Worm (Caenorhabditis elegans) whole organism, L4 larva: ENCODE data around the gene F54B11.11.

Experiments used
- F37D6.2 ChIP-seq: sonication (generic microtip); optimal IDR thresholded peaks from 2 replicates; lab custom pipeline; 2016; ENCODE audit warnings: mild to moderate bottlenecking, missing genetic modification characterization, missing compliant biosample characterization
- F49E8.2 ChIP-seq: sonication (generic microtip); optimal IDR thresholded peaks from 2 replicates; lab custom pipeline; 2016; ENCODE audit warnings: missing compliant biosample characterization, mild to moderate bottlenecking, missing genetic modification characterization, borderline replicate concordance
- Y105C5A.15 ChIP-seq: fragments of 200-800 bp; sonication (Bioruptor generic); IDR thresholded peaks from 2 replicates; pipeline ENCODE4 v1.3.6; 2022; ENCODE audit warnings: missing genetic modification characterization, missing compliant biosample characterization
- ZK546.5 ChIP-seq, 2 experiments: sonication (generic microtip); optimal IDR thresholded peaks; 2 replicates each; lab custom pipeline; 2017; ENCODE audit warnings: missing biosample characterization in 2 of 2, missing genetic modification characterization in 2 of 2
- aha-1 ChIP-seq: fragments of 150-350 bp; peaks from one replicate; lab custom pipeline; 2014; ENCODE audit warnings: missing biosample characterization, missing genetic modification characterization
- attf-4 ChIP-seq: sonication (generic microtip); optimal IDR thresholded peaks from 3 replicates; lab custom pipeline; 2017; ENCODE audit warnings: missing biosample characterization, missing genetic modification characterization
- ceh-20 ChIP-seq: fragments of 200-800 bp; sonication (Bioruptor generic); IDR thresholded peaks from 2 replicates; pipeline ENCODE4 v1.3.6; 2022; ENCODE audit warnings: missing genetic modification reagents, missing genetic modification characterization, missing compliant biosample characterization
- daf-16 ChIP-seq, 3 experiments: sonication (generic microtip); optimal IDR thresholded peaks; 2 replicates each; lab custom pipeline; 2016 to 2017; ENCODE audit warnings: missing genetic modification characterization in 3 of 3, missing genetic modification reagents in 3 of 3, mild to moderate bottlenecking in 2 of 3, missing compliant biosample characterization in 2 of 3, missing biosample characterization in 1 of 3, moderate library complexity in 1 of 3
- dmd-9 ChIP-seq: fragments of 200-800 bp; sonication (Bioruptor generic); IDR thresholded peaks from 2 replicates; pipeline ENCODE4 v1.3.6; 2022; ENCODE audit warnings: missing genetic modification reagents, missing genetic modification characterization, missing compliant biosample characterization
- fkh-10 ChIP-seq: fragments of 150-350 bp; optimal IDR thresholded peaks from 2 replicates; lab custom pipeline; 2014; ENCODE audit warnings: missing biosample characterization, missing genetic modification reagents, missing genetic modification characterization
- jun-1 ChIP-seq: fragments of 150-350 bp; optimal IDR thresholded peaks from 2 replicates; lab custom pipeline; 2014; ENCODE audit warnings: missing biosample characterization, missing genetic modification reagents, missing genetic modification characterization
- lin-29 ChIP-seq: fragments of 200-800 bp; sonication (Bioruptor generic); IDR thresholded peaks from 2 replicates; pipeline ENCODE4 v1.3.6; 2022; ENCODE audit warnings: missing genetic modification reagents, missing genetic modification characterization, missing compliant biosample characterization
- lir-3 ChIP-seq: sonication (generic microtip); optimal IDR thresholded peaks from 2 replicates; lab custom pipeline; 2016; ENCODE audit warnings: mild to moderate bottlenecking, missing genetic modification characterization, missing compliant biosample characterization
- mep-1 ChIP-seq: fragments of 150-350 bp; sonication (generic microtip); optimal IDR thresholded peaks from 3 replicates; lab custom pipeline; 2014; ENCODE audit warnings: missing biosample characterization, missing genetic modification characterization
- nhr-11 ChIP-seq: fragments of 150-350 bp; optimal IDR thresholded peaks from 2 replicates; lab custom pipeline; 2014; ENCODE audit warnings: missing biosample characterization, missing genetic modification characterization
- nhr-76 ChIP-seq: fragments of 150-350 bp; optimal IDR thresholded peaks from 2 replicates; lab custom pipeline; 2014; ENCODE audit warnings: missing biosample characterization, missing genetic modification characterization
- saeg-2 ChIP-seq: fragments of 200-800 bp; sonication (Bioruptor generic); IDR thresholded peaks from 2 replicates; pipeline ENCODE4 v1.3.6; 2022; ENCODE audit warnings: missing genetic modification reagents, missing genetic modification characterization, missing compliant biosample characterization
- set-16 ChIP-seq: fragments of 200-800 bp; sonication (Bioruptor generic); IDR thresholded peaks from 2 replicates; pipeline ENCODE4 v1.3.6; 2022; ENCODE audit warnings: missing genetic modification reagents, missing genetic modification characterization, missing compliant biosample characterization
- unc-62 ChIP-seq, 3 experiments: fragments of 150-350 bp in 1 of 3; sonication (generic microtip); optimal IDR thresholded peaks in 2 of 3; peaks in 1 of 3; 1 replicate in 1 of 3; 2 replicates in 2 of 3; lab custom pipeline; 2014 to 2017; ENCODE audit warnings: missing biosample characterization in 3 of 3, missing genetic modification characterization in 3 of 3, missing genetic modification reagents in 3 of 3, missing genotype in 1 of 3
- vab-7 ChIP-seq: fragments of 200-800 bp; sonication (Bioruptor generic); IDR thresholded peaks from 2 replicates; pipeline ENCODE4 v1.3.6; 2022; ENCODE audit warnings: missing genetic modification reagents, missing genetic modification characterization, missing compliant biosample characterization

The F54B11.11 gene

ce11 chrX:13604946-13605617, 26.5 kb downstream of the F54B11.11 start, which contains the start of gene F54B11.9:
F54B11.9 (plus strand) TSS chrX:13605567.
- TF ChIP-seq nhr-11 (tag; lab: Kevin White, UChicago) (peak; percentile 56), daf-16 (GFP tag; optimal IDR thresholded peaks at IDR 0.05; lab: Kevin White, UChicago) (peak in 1 of 2 experiments; percentile 28), daf-16 (tag; optimal IDR thresholded peaks at IDR 0.05; lab: Kevin White, UChicago) (no peak), ZK546.5 (tag; optimal IDR thresholded peaks at IDR 0.05; lab: Kevin White, UChicago) (no peak), set-16 (GFP tag; lab: Robert Waterston, UW) (peak; percentile 13; the same call in 1 of the 2 replicates), aha-1 (tag; lab: Kevin White, UChicago) (peak; percentile 41), mep-1 (tag; lab: Kevin White, UChicago) (no peak)

- TF ChIP-seq vab-7 (no peak), saeg-2 (GFP tag; lab: Robert Waterston, UW) (no peak), Y105C5A.15 (no peak), attf-4 (no peak), ceh-20 (GFP tag; lab: Robert Waterston, UW) (no peak), F37D6.2 (no peak)
- TF ChIP-seq, all 104 proteins: peak for 0
Measured at ce11 chrX:13605854-13606253, 27.3 kb downstream of the F54B11.11 start.

ce11 chrX:13610040-13610439, 31.5 kb downstream of the F54B11.11 start:
- no peak for TF ChIP-seq dmd-9 (GFP tag; lab: Robert Waterston, UW)
- no peak for TF ChIP-seq unc-62 (GFP tag; optimal IDR thresholded peaks at IDR 0.05 in 1 of 2; lab: Kevin White, UChicago)
- TF ChIP-seq unc-62 (tag; optimal IDR thresholded peaks at IDR 0.05; lab: Kevin White, UChicago), result no peak
- peak; percentile 52 for TF ChIP-seq fkh-10 (GFP tag; lab: Kevin White, UChicago)
- TF ChIP-seq jun-1 (tag; lab: Kevin White, UChicago), result no peak

- TF ChIP-seq unc-62 (GFP tag; optimal IDR thresholded peaks at IDR 0.05 in 1 of 2; lab: Kevin White, UChicago) (peak in 1 of 2 experiments; percentile 57), unc-62 (tag; optimal IDR thresholded peaks at IDR 0.05; lab: Kevin White, UChicago) (no peak), nhr-76 (tag; lab: Kevin White, UChicago) (no peak), lin-29 (no peak)
Measured at ce11 chrX:13615181-13615580, 36.6 kb downstream of the F54B11.11 start.

ce11 chrX:13618574-13618973, 40.0 kb downstream of the F54B11.11 start, which contains the start of gene nlp-53:
nlp-53 (plus strand) TSS chrX:13618874.
- peak in 1 of 2 experiments; percentile 41 for TF ChIP-seq unc-62 (GFP tag; optimal IDR thresholded peaks at IDR 0.05 in 1 of 2; lab: Kevin White, UChicago)
- no peak for TF ChIP-seq unc-62 (tag; optimal IDR thresholded peaks at IDR 0.05; lab: Kevin White, UChicago)
- no peak for TF ChIP-seq lir-3 (tag; lab: Kevin White, UChicago)
- no peak for TF ChIP-seq F49E8.2 (tag; lab: Kevin White, UChicago)

ce11 chrX:13621628-13622027, 43.0 kb downstream of the F54B11.11 start, which contains the start of gene Y12A6A.1:
Y12A6A.1 (minus strand) TSS chrX:13621728.
- TF ChIP-seq saeg-2 (GFP tag; lab: Robert Waterston, UW), result no peak
- TF ChIP-seq, all 104 proteins: peak for 0
